Fruit fly (Drosophila melanogaster): Measurements from ENCODE around the gene CG1113.

The CG1113 gene

DNA sequence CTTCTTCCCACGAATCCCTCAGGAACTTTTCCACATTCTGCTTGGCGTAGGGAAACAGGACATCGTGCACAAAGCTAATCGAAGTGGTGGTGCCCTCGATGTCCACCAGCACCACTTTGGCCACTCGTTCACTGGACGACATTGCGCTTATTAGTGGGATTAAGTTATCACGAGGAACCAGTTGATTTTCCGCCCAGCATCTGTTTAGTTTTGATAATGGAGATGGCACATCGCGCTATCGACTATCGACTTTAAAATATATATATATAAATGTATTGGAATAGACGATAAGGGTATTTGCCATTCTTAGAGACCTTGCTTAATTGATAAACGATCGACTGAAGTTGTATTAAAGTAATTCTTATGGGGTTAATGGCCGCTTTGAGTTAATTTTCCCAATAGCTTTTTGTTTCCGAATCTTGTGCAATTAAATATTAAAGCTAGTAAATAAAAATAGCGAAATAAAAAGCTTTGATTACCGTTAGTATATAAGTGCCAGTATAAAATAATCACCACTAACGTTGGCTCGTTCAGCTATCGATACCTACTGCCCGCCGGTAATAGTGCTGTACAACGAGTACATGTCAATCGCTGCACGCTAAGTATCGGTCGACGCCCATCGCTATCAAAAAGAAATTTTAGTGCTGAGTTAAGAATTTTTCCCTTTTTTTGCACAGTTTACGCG lies 3.7 kb downstream of the CG1113 start, which contains the start of the genes Enoph and Hph (continued):
- TF ChIP-seq CG12299 (tag; optimal IDR thresholded peaks at IDR 0.05) (peak; percentile 30), hbn (GFP tag; IDR thresholded peaks at IDR 0.05; ENCODE audit: partially characterized antibody) (peak; percentile 47), CG2202 (tag; optimal IDR thresholded peaks at IDR 0.05) (no peak), Scr (GFP tag; IDR thresholded peaks at IDR 0.05; ENCODE audit: partially characterized antibody) (peak; percentile 84), CG7786 (GFP tag; optimal IDR thresholded peaks at IDR 0.05) (peak; percentile 51), CG33557 (GFP tag; optimal IDR thresholded peaks at IDR 0.05) (peak; percentile 50), Mad (GFP tag; optimal IDR thresholded peaks at IDR 0.05) (peak; percentile 29), CG16813 (GFP tag; IDR thresholded peaks at IDR 0.05; ENCODE audit: partially characterized antibody) (peak; percentile 84), Doc2 (GFP tag; IDR thresholded peaks at IDR 0.05) (no peak), CG6654 (GFP tag; optimal IDR thresholded peaks at IDR 0.05) (peak; percentile 22), CG15696 (tag; optimal IDR thresholded peaks at IDR 0.05) (peak; percentile 57), CG2129 (GFP tag; IDR thresholded peaks at IDR 0.05; ENCODE audit: partially characterized antibody) (peak; percentile 44), CG11085 (GFP tag; IDR thresholded peaks at IDR 0.05) (no peak; the same call in 1 of the 2 replicates), CG7839 (tag; optimal IDR thresholded peaks at IDR 0.05) (peak; percentile 62), psq (GFP tag; optimal IDR thresholded peaks at IDR 0.05) (no peak), fd102C (GFP tag; optimal IDR thresholded peaks at IDR 0.05) (no peak), tio (GFP tag; optimal IDR thresholded peaks at IDR 0.05) (peak; percentile 59), Atf6 (GFP tag; IDR thresholded peaks at IDR 0.05) (no peak), NC2α (GFP tag; optimal IDR thresholded peaks at IDR 0.05) (no peak), CG15601 (tag; optimal IDR thresholded peaks at IDR 0.05) (peak; percentile 57), CG8290 (GFP tag; optimal IDR thresholded peaks at IDR 0.05) (peak; percentile 19), CG8290 (tag; optimal IDR thresholded peaks at IDR 0.05) (peak in 1 of 2 experiments; percentile 43), Dek (tag; optimal IDR thresholded peaks at IDR 0.05) (peak; percentile 36), stwl (tag; optimal IDR thresholded peaks at IDR 0.05) (peak; percentile 45), lola (GFP tag; optimal IDR thresholded peaks at IDR 0.05) (peak in 1 of 3 experiments; percentile 52), pros (GFP tag; optimal IDR thresholded peaks at IDR 0.05) (no peak), E2f2 (GFP tag; IDR thresholded peaks at IDR 0.05) (peak; percentile 52; the same call in 1 of the 2 replicates), Hr78 (GFP tag; optimal IDR thresholded peaks at IDR 0.05) (no peak), pho (GFP tag; optimal IDR thresholded peaks at IDR 0.05) (peak; percentile 51), NfI (GFP tag; optimal IDR thresholded peaks at IDR 0.05) (peak; percentile 40), Ets97D (GFP tag; optimal IDR thresholded peaks at IDR 0.05) (peak; percentile 62), Nf-YA (GFP tag; IDR thresholded peaks at IDR 0.05) (no peak), slbo (GFP tag; IDR thresholded peaks at IDR 0.05) (peak; percentile 52; the same call in 1 of the 2 replicates), H15 (GFP tag; IDR thresholded peaks at IDR 0.05) (no peak), CG11398 (GFP tag; optimal IDR thresholded peaks at IDR 0.05) (no peak), NK7.1 (GFP tag; optimal IDR thresholded peaks at IDR 0.05) (no peak), Xbp1 (GFP tag; optimal IDR thresholded peaks at IDR 0.05) (peak; percentile 69), CG9609 (GFP tag; optimal IDR thresholded peaks at IDR 0.05) (peak; percentile 59), CrebB (tag; optimal IDR thresholded peaks at IDR 0.05) (no peak), mam (GFP tag; optimal IDR thresholded peaks at IDR 0.05) (peak; percentile 73), salm (tag; optimal IDR thresholded peaks at IDR 0.05) (no peak), Hr51 (GFP tag; optimal IDR thresholded peaks at IDR 0.05) (peak; percentile 40 to 57), CG4328 (GFP tag; optimal IDR thresholded peaks at IDR 0.05) (peak; percentile 34), CG8089 (GFP tag; optimal IDR thresholded peaks at IDR 0.05) (no peak), B-H1 (GFP tag; IDR thresholded peaks at IDR 0.05) (no peak), CG12071 (GFP tag; optimal IDR thresholded peaks at IDR 0.05) (no peak), pb (GFP tag; optimal IDR thresholded peaks at IDR 0.05) (no peak)

Measured in whole organism, embryonic.